Worm (Caenorhabditis elegans) whole organism, early embryonic: Measurements from ENCODE around the gene test-1.

ENCODE experiments used
- B0310.2 ChIP-seq: sonication (generic microtip); optimal IDR thresholded peaks from 2 replicates; lab custom pipeline; 2016; ENCODE audit warnings: mild to moderate bottlenecking, missing genetic modification characterization, missing compliant biosample characterization
- F13C5.2 ChIP-seq: sonication (generic microtip); optimal IDR thresholded peaks from 2 replicates; lab custom pipeline; 2017; ENCODE audit warnings: mild to moderate bottlenecking, missing genetic modification characterization, inconsistent platforms, missing compliant biosample characterization
- aly-1 ChIP-seq: sonication (generic microtip); optimal IDR thresholded peaks from 2 replicates; lab custom pipeline; 2016; ENCODE audit warnings: missing genetic modification characterization, missing compliant biosample characterization
- ama-1 ChIP-seq: fragments of 150-350 bp; optimal IDR thresholded peaks from 2 replicates; lab custom pipeline; 2014
- flt-1 ChIP-seq: fragments of 200-800 bp; sonication (Bioruptor generic); IDR thresholded peaks from 2 replicates; pipeline ENCODE4 v1.3.6; 2022; ENCODE audit warnings: missing genetic modification characterization, missing compliant biosample characterization
- hmg-4 ChIP-seq: fragments of 200-800 bp; sonication (Bioruptor generic); optimal IDR thresholded peaks from 2 replicates; lab custom pipeline; 2018; ENCODE audit warnings: mild to moderate bottlenecking, missing genetic modification characterization, missing compliant biosample characterization
- hnd-1 ChIP-seq: sonication (generic microtip); optimal IDR thresholded peaks from 2 replicates; lab custom pipeline; 2016; ENCODE audit warnings: missing genetic modification characterization, missing compliant biosample characterization
- pes-1 ChIP-seq: fragments of 200-800 bp; sonication (Bioruptor generic); IDR thresholded peaks from 2 replicates; pipeline ENCODE4 v1.3.6; 2022; ENCODE audit warnings: missing genetic modification reagents, missing genetic modification characterization, missing compliant biosample characterization
- tbx-37 ChIP-seq: fragments of 200-800 bp; sonication (Bioruptor generic); conservative IDR thresholded peaks from 2 replicates; pipeline ENCODE4 v1.3.6; 2022; ENCODE audit warnings: missing genetic modification reagents, missing genetic modification characterization, missing compliant biosample characterization

DNA sequence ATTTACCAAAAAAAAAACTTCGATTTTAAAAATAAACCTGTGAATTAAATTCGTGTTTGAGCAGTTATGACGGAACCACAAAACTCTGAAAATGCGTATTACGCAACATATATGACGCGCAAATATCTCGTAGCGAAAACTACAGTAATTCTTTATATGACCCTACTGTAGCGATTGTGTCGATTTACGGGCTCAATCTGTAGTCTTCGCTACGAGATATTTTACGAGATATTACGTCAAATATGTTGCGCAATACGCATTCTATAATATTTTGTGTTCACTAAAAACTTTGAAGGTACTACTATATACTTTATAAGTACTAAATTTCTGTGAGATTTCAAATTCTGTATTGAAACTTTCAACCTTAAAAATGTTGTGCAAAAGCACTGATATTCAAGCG, 727 bp downstream of the test-1 start:
- no peak for TF ChIP-seq ama-1 (lab: Kevin White, UChicago)
- TF ChIP-seq aly-1 (tag; lab: Kevin White, UChicago), result no peak
- no peak for TF ChIP-seq flt-1 (GFP tag; lab: Robert Waterston, UW)
- TF ChIP-seq pes-1 (GFP tag; lab: Robert Waterston, UW), result no peak
- no peak for TF ChIP-seq F13C5.2 (tag; lab: Kevin White, UChicago)
- no peak for TF ChIP-seq tbx-37 (GFP tag; lab: Robert Waterston, UW)
- TF ChIP-seq B0310.2 (tag; lab: Kevin White, UChicago), result no peak
- TF ChIP-seq hnd-1, result no peak
- no peak for TF ChIP-seq hmg-4 (GFP tag; lab: Kevin White, UChicago)
